Fruit fly (Drosophila melanogaster): ENCODE measurements around the gene Gr89a.

- TF ChIP-seq CG11617 (GFP tag; optimal IDR thresholded peaks at IDR 0.05) (no peak), bab1 (GFP tag; optimal IDR thresholded peaks at IDR 0.05) (no peak), kay (GFP tag; ENCODE audit: borderline replicate concordance) (no peak), cnc (optimal IDR thresholded peaks at IDR 0.05) (no peak), toe (GFP tag; optimal IDR thresholded peaks at IDR 0.05) (no peak), ovo (GFP tag; optimal IDR thresholded peaks at IDR 0.05) (no peak), Hr96 (GFP tag; optimal IDR thresholded peaks at IDR 0.05) (no peak), pad (GFP tag; optimal IDR thresholded peaks at IDR 0.05) (no peak), CG12768 (GFP tag; optimal IDR thresholded peaks at IDR 0.05) (no peak), cic (GFP tag; optimal IDR thresholded peaks at IDR 0.05) (no peak), Crg-1 (GFP tag; optimal IDR thresholded peaks at IDR 0.05) (no peak)
These were observed 22.3 kb downstream of the Gr89a start for dm6 chr3R:16476472-16476871.
